Fruit fly (Drosophila melanogaster) whole organism, embryonic: ENCODE data around the gene Mvd.
"Not testable (repeated sequence)": the region's sequence is repeated elsewhere in the genome, so short reads cannot be mapped to it uniquely, and the experiment has no call there.

Experiments used
- CG2199 ChIP-seq: fragments of 200-800 bp; sonication (Bioruptor generic); IDR thresholded peaks from 3 replicates; pipeline ENCODE4 v1.3.6; 2022; ENCODE audit warnings: missing biosample characterization, missing genetic modification characterization
- CG31441 ChIP-seq: fragments of 200-800 bp; sonication (Bioruptor generic); IDR thresholded peaks from 2 replicates; pipeline ENCODE4 v1.3.6; 2022; ENCODE audit warnings: missing biosample characterization, missing genetic modification characterization
- Dll ChIP-seq: fragments of 200-800 bp; sonication (Bioruptor generic); IDR thresholded peaks from 4 replicates; pipeline ENCODE4 v1.3.6; 2022; ENCODE audit warnings: missing biosample characterization, missing genetic modification characterization; ENCODE audit not compliant: partially characterized antibody
- NC2α ChIP-seq: fragments of 200-800 bp; sonication (Bioruptor generic); optimal IDR thresholded peaks from 2 replicates; lab custom pipeline; 2016; ENCODE audit warnings: missing biosample characterization, missing genetic modification characterization
- ind ChIP-seq: fragments of 200-800 bp; sonication (Bioruptor generic); optimal IDR thresholded peaks from 3 replicates; lab custom pipeline; 2016; ENCODE audit warnings: missing biosample characterization, missing genetic modification characterization

DNA sequence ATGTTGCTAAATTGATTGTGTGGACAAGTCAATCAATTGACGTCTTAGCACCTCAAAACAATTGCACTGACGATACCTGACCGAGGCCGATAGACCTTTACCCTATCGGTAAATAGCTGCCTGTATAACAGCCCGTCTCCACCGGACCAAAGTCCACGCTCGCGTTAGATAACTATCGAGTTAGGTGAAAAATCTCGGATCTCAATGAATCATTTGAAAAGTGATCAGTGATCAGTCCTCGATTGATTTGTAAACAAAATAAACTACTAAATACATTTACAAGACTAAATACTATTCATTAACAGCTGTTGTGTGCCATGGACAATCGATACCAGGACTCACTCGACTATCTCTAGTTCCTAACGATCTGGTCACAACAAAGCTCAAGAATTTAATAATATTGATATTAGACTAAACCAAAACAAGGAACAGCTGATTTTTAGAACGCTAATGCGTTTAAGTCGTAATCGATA is 50.2 kb downstream of the Mvd start, which contains the start of the genes sordd2 and CG15602:
- TF ChIP-seq Dll: peak; percentile 80
- not testable (repeated sequence) for TF ChIP-seq CG2199 (GFP tag; lab: Robert Waterston, UW); ind (GFP tag; lab: Kevin White, UChicago); CG31441 (GFP tag; lab: Robert Waterston, UW); NC2α (GFP tag; lab: Kevin White, UChicago)
